Worm (Caenorhabditis elegans) whole organism, L3 larva: Measurements from ENCODE around the gene Y66C5A.1.

Source experiments
- R02D3.7 ChIP-seq: fragments of 150-350 bp; optimal IDR thresholded peaks from 2 replicates; lab custom pipeline; 2014; ENCODE audit warnings: missing biosample characterization, missing genetic modification characterization
- ZK546.5 ChIP-seq: sonication (generic microtip); optimal IDR thresholded peaks from 2 replicates; lab custom pipeline; 2017; ENCODE audit warnings: missing biosample characterization, missing genetic modification characterization
- aly-2 ChIP-seq: fragments of 150-350 bp; optimal IDR thresholded peaks from 2 replicates; lab custom pipeline; 2014; ENCODE audit warnings: missing biosample characterization, missing genetic modification characterization
- ceh-82 ChIP-seq: fragments of 150-350 bp; optimal IDR thresholded peaks from 2 replicates; lab custom pipeline; 2014; ENCODE audit warnings: missing biosample characterization, missing genetic modification characterization
- egl-27 ChIP-seq: sonication (generic microtip); optimal IDR thresholded peaks from 4 replicates; lab custom pipeline; 2017; ENCODE audit warnings: missing biosample characterization, missing genetic modification reagents, missing genetic modification characterization
- egl-5 ChIP-seq: fragments of 150-350 bp; optimal IDR thresholded peaks from 2 replicates; lab custom pipeline; 2017; ENCODE audit warnings: missing biosample characterization, missing genetic modification reagents, missing genetic modification characterization, inconsistent platforms
- elt-1 ChIP-seq: fragments of 150-350 bp; optimal IDR thresholded peaks from 2 replicates; lab custom pipeline; 2014; ENCODE audit warnings: missing biosample characterization, missing genetic modification characterization
- elt-2 ChIP-seq: sonication (generic microtip); optimal IDR thresholded peaks from 2 replicates; lab custom pipeline; 2016; ENCODE audit warnings: missing genetic modification reagents, mild to moderate bottlenecking, missing genetic modification characterization, missing compliant biosample characterization
- elt-3 ChIP-seq, 3 experiments: fragments of 150-350 bp in 1 of 3; sonication (generic microtip) in 2 of 3; optimal IDR thresholded peaks; 2 replicates in 2 of 3; 4 replicates in 1 of 3; lab custom pipeline; 2014 to 2017; ENCODE audit warnings: missing biosample characterization in 3 of 3, missing genetic modification characterization in 3 of 3
- fkh-10 ChIP-seq: sonication (generic microtip); optimal IDR thresholded peaks from 2 replicates; lab custom pipeline; 2017; ENCODE audit warnings: missing biosample characterization, missing genetic modification reagents, missing genetic modification characterization
- fkh-2 ChIP-seq: fragments of 150-350 bp; optimal IDR thresholded peaks from 2 replicates; lab custom pipeline; 2014; ENCODE audit warnings: missing biosample characterization, missing genetic modification reagents, missing genetic modification characterization
- hmg-11 ChIP-seq: sonication (generic microtip); optimal IDR thresholded peaks from 2 replicates; lab custom pipeline; 2016; ENCODE audit warnings: missing genetic modification characterization, missing compliant biosample characterization
- jun-1 ChIP-seq: fragments of 150-350 bp; optimal IDR thresholded peaks from 2 replicates; lab custom pipeline; 2014; ENCODE audit warnings: missing biosample characterization, missing genetic modification reagents, missing genetic modification characterization
- lsy-12 ChIP-seq: sonication (generic microtip); optimal IDR thresholded peaks from 2 replicates; lab custom pipeline; 2016; ENCODE audit warnings: mild to moderate bottlenecking, missing genetic modification characterization, missing compliant biosample characterization
- mml-1 ChIP-seq: fragments of 150-350 bp; sonication (generic microtip); optimal IDR thresholded peaks from 3 replicates; lab custom pipeline; 2014; ENCODE audit warnings: missing biosample characterization, missing genetic modification characterization
- nfya-1 ChIP-seq: sonication (generic microtip); optimal IDR thresholded peaks from 2 replicates; lab custom pipeline; 2017; ENCODE audit warnings: missing genetic modification characterization, mild to moderate bottlenecking, missing compliant biosample characterization, antibody characterized with exemption, moderate library complexity; ENCODE audit not compliant: insufficient read depth
- nhr-11 ChIP-seq: fragments of 150-350 bp; optimal IDR thresholded peaks from 2 replicates; lab custom pipeline; 2014; ENCODE audit warnings: missing biosample characterization, missing genetic modification characterization
- nhr-12 ChIP-seq: fragments of 150-350 bp; optimal IDR thresholded peaks from 2 replicates; lab custom pipeline; 2014; ENCODE audit warnings: missing biosample characterization, missing genetic modification characterization
- nhr-23 ChIP-seq: fragments of 150-350 bp; optimal IDR thresholded peaks from 2 replicates; lab custom pipeline; 2014; ENCODE audit warnings: missing biosample characterization, missing genetic modification reagents, missing genetic modification characterization
- nhr-25 ChIP-seq: sonication (generic microtip); optimal IDR thresholded peaks from 2 replicates; lab custom pipeline; 2017; ENCODE audit warnings: missing biosample characterization, missing genetic modification characterization
- nhr-43 ChIP-seq: sonication (generic microtip); optimal IDR thresholded peaks from 2 replicates; lab custom pipeline; 2016; ENCODE audit warnings: mild to moderate bottlenecking, missing genetic modification characterization, missing compliant biosample characterization; ENCODE audit not compliant: poor library complexity, severe bottlenecking
- nhr-67 ChIP-seq: fragments of 150-350 bp; optimal IDR thresholded peaks from 2 replicates; lab custom pipeline; 2014; ENCODE audit warnings: missing biosample characterization, missing genetic modification characterization
- nhr-77 ChIP-seq: fragments of 150-350 bp; optimal IDR thresholded peaks from 2 replicates; lab custom pipeline; 2014; ENCODE audit warnings: missing biosample characterization, missing genetic modification characterization
- pha-4 ChIP-seq: fragments of 150-350 bp; optimal IDR thresholded peaks from 2 replicates; lab custom pipeline; 2014; ENCODE audit warnings: missing biosample characterization, missing genetic modification reagents, missing genetic modification characterization
- pqm-1 ChIP-seq: fragments of 150-350 bp; optimal IDR thresholded peaks from 2 replicates; lab custom pipeline; 2017; ENCODE audit warnings: missing biosample characterization, missing genetic modification characterization, inconsistent platforms
- sea-2 ChIP-seq: fragments of 150-350 bp; sonication (generic microtip); optimal IDR thresholded peaks from 4 replicates; lab custom pipeline; 2014; ENCODE audit warnings: missing biosample characterization, missing genetic modification reagents, missing genetic modification characterization
- skn-1 ChIP-seq: fragments of 150-350 bp; optimal IDR thresholded peaks from 2 replicates; lab custom pipeline; 2014; ENCODE audit warnings: missing biosample characterization, missing genetic modification characterization
- unc-39 ChIP-seq: sonication (generic microtip); optimal IDR thresholded peaks from 4 replicates; lab custom pipeline; 2017; ENCODE audit warnings: missing biosample characterization, missing genetic modification characterization
- unc-62 ChIP-seq: fragments of 150-350 bp; sonication (generic microtip); optimal IDR thresholded peaks from 4 replicates; lab custom pipeline; 2014; ENCODE audit warnings: missing biosample characterization, missing genetic modification reagents, missing genetic modification characterization
- ztf-11 ChIP-seq: fragments of 150-350 bp; optimal IDR thresholded peaks from 2 replicates; lab custom pipeline; 2014; ENCODE audit warnings: missing biosample characterization, missing genetic modification characterization
- ztf-4 ChIP-seq: fragments of 150-350 bp; optimal IDR thresholded peaks from 2 replicates; lab custom pipeline; 2014; ENCODE audit warnings: missing biosample characterization, missing genetic modification characterization

Y66C5A.1 gene

ce11 chrX:14502116-14502587, 46.8 kb upstream of the Y66C5A.1 start:
- TF ChIP-seq pqm-1 (tag; lab: Kevin White, UChicago) (peak; percentile 83), nhr-23 (peak; percentile 13), unc-39 (tag; lab: Kevin White, UChicago) (no peak), pha-4 (tag; lab: Kevin White, UChicago) (peak; percentile 61), jun-1 (tag; lab: Kevin White, UChicago) (peak; percentile 87), unc-62 (peak; percentile 45), elt-1 (peak; percentile 19), skn-1 (no peak), ceh-82 (tag; lab: Kevin White, UChicago) (no peak), elt-2 (peak; percentile 97), nhr-43 (peak; percentile 82), nhr-25 (tag; lab: Kevin White, UChicago) (peak; percentile 69), nfya-1 (tag; lab: Kevin White, UChicago) (peak; percentile 9), ztf-4 (tag; lab: Kevin White, UChicago) (no peak)

DNA sequence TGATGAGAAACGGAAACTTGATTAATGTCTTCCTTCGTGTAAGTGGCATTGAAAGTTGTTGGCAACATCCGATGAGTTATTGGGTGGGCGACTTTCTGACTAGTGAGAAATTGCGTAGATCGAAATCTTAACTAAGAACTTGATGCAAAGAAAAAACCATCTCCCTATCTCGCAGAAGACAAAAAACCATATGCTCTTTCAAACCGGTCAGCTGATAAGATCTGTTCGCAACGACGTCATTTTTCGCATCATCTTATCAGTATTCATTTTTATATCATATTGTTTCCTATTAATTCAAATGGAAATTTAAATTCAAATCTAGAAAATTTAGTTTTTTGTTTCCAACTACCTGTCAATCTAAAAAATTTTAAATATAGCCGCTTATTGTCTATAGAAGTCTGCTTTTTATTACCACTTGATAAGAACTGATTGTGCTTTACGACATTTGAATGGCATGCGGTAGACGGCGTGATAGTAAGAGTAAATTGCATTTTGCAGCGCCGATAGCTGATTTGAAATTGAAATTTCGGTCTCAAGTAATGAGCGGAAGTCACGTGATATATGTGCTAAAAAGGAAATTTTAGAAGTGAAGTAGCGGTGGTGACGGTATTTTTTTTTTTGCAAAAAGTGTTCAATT, 45.2 kb upstream of the Y66C5A.1 start:
- no peak for TF ChIP-seq fkh-2 (tag; lab: Kevin White, UChicago)
- TF ChIP-seq sea-2, result no peak
- peak; percentile 14 for TF ChIP-seq pha-4 (tag; lab: Kevin White, UChicago)
- TF ChIP-seq nhr-77 (tag; lab: Kevin White, UChicago), result no peak
- no peak for TF ChIP-seq R02D3.7 (tag; lab: Kevin White, UChicago)
- no peak for TF ChIP-seq nhr-11 (tag; lab: Kevin White, UChicago)
- TF ChIP-seq ztf-4 (tag; lab: Kevin White, UChicago), result no peak
- TF ChIP-seq egl-5, result no peak
- TF ChIP-seq ztf-11 (tag; lab: Kevin White, UChicago), result no peak
- TF ChIP-seq elt-2, result peak; percentile 99
- no peak for TF ChIP-seq nhr-12 (tag; lab: Kevin White, UChicago)
- no peak for TF ChIP-seq lsy-12
- no peak for TF ChIP-seq skn-1
- no peak for TF ChIP-seq ZK546.5 (tag; lab: Kevin White, UChicago)
- TF ChIP-seq elt-3 (tag; optimal IDR thresholded peaks at IDR 0.05; lab: Kevin White, UChicago), result no peak
- TF ChIP-seq aly-2 (tag; lab: Kevin White, UChicago), result no peak
- no peak for TF ChIP-seq fkh-10 (GFP tag; lab: Kevin White, UChicago)
- peak; percentile 72 for TF ChIP-seq nhr-25 (tag; lab: Kevin White, UChicago)
- TF ChIP-seq egl-27 (tag; lab: Kevin White, UChicago), result peak; percentile 36
- no peak for TF ChIP-seq ceh-82 (tag; lab: Kevin White, UChicago)
- TF ChIP-seq pqm-1 (tag; lab: Kevin White, UChicago), result peak; percentile 17
- TF ChIP-seq elt-1, result peak; percentile 84
- TF ChIP-seq nhr-67 (tag; lab: Kevin White, UChicago), result no peak
- TF ChIP-seq, all 47 proteins: peak for 6

DNA sequence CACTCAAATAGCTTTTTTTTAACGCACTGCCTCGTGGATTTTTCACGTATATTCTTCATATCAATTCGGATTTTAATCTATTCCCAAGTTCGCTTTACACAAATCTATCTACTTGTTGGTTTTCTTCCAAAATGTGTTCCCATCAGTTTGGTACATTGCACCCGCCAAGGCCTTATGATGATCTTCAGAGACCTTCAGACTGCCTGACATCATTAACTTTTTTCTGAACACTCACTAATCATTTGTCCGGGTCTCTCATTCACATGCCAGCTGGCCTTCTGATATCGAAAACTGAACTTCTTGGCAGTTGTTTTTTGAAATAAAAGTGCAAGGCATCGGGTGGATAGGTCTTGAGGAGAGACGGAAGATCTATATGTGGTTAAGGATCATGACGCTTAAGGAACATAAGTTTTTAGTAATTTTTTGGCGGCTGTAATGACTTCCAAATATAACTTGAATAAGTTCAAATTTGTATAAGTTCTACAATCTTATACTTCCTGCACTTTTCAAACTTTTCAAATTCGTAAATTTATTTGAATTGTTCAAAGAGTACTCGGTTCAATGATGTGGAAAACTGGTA, 44.6 kb upstream of the Y66C5A.1 start:
- TF ChIP-seq nhr-25 (tag; lab: Kevin White, UChicago) (peak; percentile 53), nhr-43 (peak; percentile 5), fkh-2 (tag; lab: Kevin White, UChicago) (no peak)

ce11 chrX:14496545-14496944, 41.2 kb upstream of the Y66C5A.1 start:
- TF ChIP-seq egl-27 (tag; lab: Kevin White, UChicago) (no peak), egl-5 (peak; percentile 81)
- TF ChIP-seq, all 47 proteins: peak for 1

ce11 chrX:14495785-14496184, 40.5 kb upstream of the Y66C5A.1 start, which contains the start of gene ztf-14:
TSS of gene ztf-14 (plus strand) at chrX:14496085.
- TF ChIP-seq mml-1 (no peak), hmg-11 (tag; lab: Kevin White, UChicago) (no peak), lsy-12 (no peak), sea-2 (no peak)
